Fruit fly (Drosophila melanogaster) whole organism, embryonic: Measurements from ENCODE around the gene CG7685.
A peak's percentile ranks its signal among the peaks of the same experiment; 100 is the strongest.

Experiments
- Abd-B ChIP-seq: fragments of 200-800 bp; sonication (Bioruptor generic); optimal IDR thresholded peaks from 2 replicates; lab custom pipeline; 2018; ENCODE audit warnings: missing biosample characterization, mild to moderate bottlenecking, missing genetic modification characterization, moderate library complexity
- Atf3 ChIP-seq: fragments of 200-800 bp; sonication (Bioruptor generic); optimal IDR thresholded peaks from 3 replicates; lab custom pipeline; 2016; ENCODE audit warnings: missing biosample characterization, missing genetic modification characterization
- CG11456 ChIP-seq: fragments of 200-800 bp; sonication (Bioruptor generic); IDR thresholded peaks from 3 replicates; pipeline ENCODE4 v1.3.6; 2022; ENCODE audit warnings: missing biosample characterization, missing genetic modification characterization
- CG11504 ChIP-seq: fragments of 200-800 bp; sonication (Bioruptor generic); optimal IDR thresholded peaks from 3 replicates; lab custom pipeline; 2019; ENCODE audit warnings: missing biosample characterization, mild to moderate bottlenecking, missing genetic modification characterization, moderate library complexity
- CG12236 ChIP-seq: fragments of 200-800 bp; sonication (Bioruptor generic); optimal IDR thresholded peaks from 2 replicates; lab custom pipeline; 2016; ENCODE audit warnings: missing biosample characterization, missing genetic modification characterization
- CG12769 ChIP-seq: fragments of 200-800 bp; sonication (Bioruptor generic); optimal IDR thresholded peaks from 2 replicates; lab custom pipeline; 2019; ENCODE audit warnings: missing biosample characterization, mild to moderate bottlenecking, missing genetic modification characterization, moderate library complexity
- CG12942 ChIP-seq: fragments of 200-800 bp; sonication (Bioruptor generic); optimal IDR thresholded peaks from 3 replicates; lab custom pipeline; 2016; ENCODE audit warnings: missing biosample characterization, missing genetic modification characterization
- CG16779 ChIP-seq: fragments of 200-800 bp; sonication (Bioruptor generic); IDR thresholded peaks from 2 replicates; pipeline ENCODE4 v1.3.6; 2022; ENCODE audit warnings: missing biosample characterization, missing genetic modification characterization
- CG17359 ChIP-seq: fragments of 200-800 bp; sonication (Bioruptor generic); optimal IDR thresholded peaks from 3 replicates; lab custom pipeline; 2018; ENCODE audit warnings: missing biosample characterization, mild to moderate bottlenecking, missing genetic modification characterization, moderate library complexity
- CG17361 ChIP-seq: fragments of 200-800 bp; sonication (Bioruptor generic); IDR thresholded peaks from 3 replicates; pipeline ENCODE4 v1.3.6; 2022; ENCODE audit warnings: missing biosample characterization, missing genetic modification characterization
- CG17612 ChIP-seq: fragments of 200-800 bp; sonication (Bioruptor generic); IDR thresholded peaks from 2 replicates; pipeline ENCODE4 v1.3.6; 2022; ENCODE audit warnings: missing biosample characterization, missing genetic modification characterization
- CG17802 ChIP-seq: fragments of 200-800 bp; sonication (Bioruptor generic); optimal IDR thresholded peaks from 2 replicates; lab custom pipeline; 2018; ENCODE audit warnings: missing biosample characterization, mild to moderate bottlenecking, missing genetic modification characterization, moderate library complexity
- CG1792 ChIP-seq: fragments of 200-800 bp; sonication (Bioruptor generic); optimal IDR thresholded peaks from 2 replicates; lab custom pipeline; 2016; ENCODE audit warnings: missing biosample characterization, missing genetic modification characterization
- CG33213 ChIP-seq: fragments of 200-800 bp; sonication (Bioruptor generic); optimal IDR thresholded peaks from 3 replicates; lab custom pipeline; 2016; ENCODE audit warnings: missing biosample characterization, missing genetic modification characterization
- CG8281 ChIP-seq: fragments of 200-800 bp; sonication (Bioruptor generic); optimal IDR thresholded peaks from 2 replicates; lab custom pipeline; 2018; ENCODE audit warnings: missing biosample characterization, mild to moderate bottlenecking, missing genetic modification characterization, moderate library complexity
- CkIIα-i1 ChIP-seq: fragments of 200-800 bp; sonication (Bioruptor generic); IDR thresholded peaks from 2 replicates; pipeline ENCODE4 v1.3.6; 2022; ENCODE audit warnings: missing biosample characterization, missing genetic modification characterization
- Dip3 ChIP-seq: fragments of 200-800 bp; sonication (Bioruptor generic); optimal IDR thresholded peaks from 3 replicates; lab custom pipeline; 2016; ENCODE audit warnings: missing biosample characterization, missing genetic modification characterization
- Elba2 ChIP-seq: fragments of 200-800 bp; sonication (Bioruptor generic); optimal IDR thresholded peaks from 3 replicates; lab custom pipeline; 2016; ENCODE audit warnings: missing biosample characterization, missing genetic modification characterization
- Fer3 ChIP-seq: fragments of 200-800 bp; sonication (Bioruptor generic); optimal IDR thresholded peaks from 2 replicates; lab custom pipeline; 2018; ENCODE audit warnings: missing biosample characterization, mild to moderate bottlenecking, missing genetic modification characterization, moderate library complexity
- Gsc ChIP-seq: fragments of 200-800 bp; sonication (Bioruptor generic); IDR thresholded peaks from 2 replicates; pipeline ENCODE4 v1.3.6; 2022; ENCODE audit warnings: missing biosample characterization, missing genetic modification characterization
- MBD-R2 ChIP-seq: fragments of 200-800 bp; sonication (Bioruptor generic); IDR thresholded peaks from 2 replicates; pipeline ENCODE4 v1.3.6; 2022; ENCODE audit warnings: missing biosample characterization, missing genetic modification characterization
- Nf-YC ChIP-seq: fragments of 200-800 bp; optimal IDR thresholded peaks from 3 replicates; lab custom pipeline; 2019; ENCODE audit warnings: missing biosample characterization, mild to moderate bottlenecking, missing genetic modification characterization, moderate library complexity
- NfI ChIP-seq: fragments of 200-800 bp; sonication (Bioruptor generic); optimal IDR thresholded peaks from 3 replicates; lab custom pipeline; 2018; ENCODE audit warnings: missing biosample characterization, mild to moderate bottlenecking, missing genetic modification characterization, moderate library complexity
- Pdp1 ChIP-seq, 2 experiments: fragments of 200-800 bp; sonication (Bioruptor generic); optimal IDR thresholded peaks; 3 replicates each; lab custom pipeline; 2016; ENCODE audit warnings: missing biosample characterization in 2 of 2, missing genetic modification characterization in 2 of 2, mild to moderate bottlenecking in 1 of 2, moderate library complexity in 1 of 2
- Xrp1 ChIP-seq: fragments of 200-800 bp; sonication (Bioruptor generic); IDR thresholded peaks from 2 replicates; pipeline ENCODE4 v1.3.6; 2022; ENCODE audit warnings: missing biosample characterization, missing genetic modification characterization
- chinmo ChIP-seq: fragments of 200-800 bp; sonication (Bioruptor generic); IDR thresholded peaks from 4 replicates; pipeline ENCODE4 v1.3.6; 2022; ENCODE audit warnings: missing biosample characterization, missing genetic modification characterization; ENCODE audit not compliant: partially characterized antibody
- corto ChIP-seq: fragments of 200-800 bp; sonication (Bioruptor generic); optimal IDR thresholded peaks from 2 replicates; lab custom pipeline; 2016; ENCODE audit warnings: missing biosample characterization, mild to moderate bottlenecking, missing genetic modification characterization, moderate library complexity
- croc ChIP-seq: fragments of 200-800 bp; sonication (Bioruptor generic); conservative IDR thresholded peaks from 3 replicates; pipeline ENCODE4 v1.3.6; 2022; ENCODE audit warnings: missing biosample characterization, missing genetic modification characterization
- crol ChIP-seq: fragments of 200-800 bp; sonication (Bioruptor generic); IDR thresholded peaks from 2 replicates; pipeline ENCODE4 v1.3.6; 2022; ENCODE audit warnings: missing biosample characterization, missing genetic modification characterization
- dmrt99B ChIP-seq: fragments of 200-800 bp; sonication (Bioruptor generic); optimal IDR thresholded peaks from 2 replicates; lab custom pipeline; 2018; ENCODE audit warnings: missing biosample characterization, mild to moderate bottlenecking, missing genetic modification characterization, moderate library complexity
- eve ChIP-seq, 2 experiments: fragments of >200 bp; optimal IDR thresholded peaks; 2 replicates each; lab custom pipeline; 2017; ENCODE audit warnings: missing biosample characterization in 2 of 2, missing genetic modification characterization in 2 of 2
- ewg ChIP-seq: fragments of 200-800 bp; sonication (Bioruptor generic); optimal IDR thresholded peaks from 3 replicates; lab custom pipeline; 2017; ENCODE audit warnings: mild to moderate bottlenecking, missing biosample characterization, missing genetic modification reagents, missing genetic modification characterization
- gce ChIP-seq: fragments of 200-800 bp; sonication (Bioruptor generic); IDR thresholded peaks from 3 replicates; pipeline ENCODE4 v1.3.6; 2022; ENCODE audit warnings: missing biosample characterization, missing genetic modification characterization
- gfzf ChIP-seq: fragments of 200-800 bp; sonication (Bioruptor generic); optimal IDR thresholded peaks from 2 replicates; lab custom pipeline; 2016; ENCODE audit warnings: missing biosample characterization, mild to moderate bottlenecking, missing genetic modification characterization, moderate library complexity
- gro ChIP-seq: fragments of 200-800 bp; sonication (Bioruptor generic); optimal IDR thresholded peaks from 2 replicates; lab custom pipeline; 2016; ENCODE audit warnings: missing biosample characterization, missing genetic modification characterization
- gt ChIP-seq: fragments of 200-800 bp; sonication (Bioruptor generic); IDR thresholded peaks from 2 replicates; pipeline ENCODE4 v1.3.6; 2022; ENCODE audit warnings: missing biosample characterization, missing genetic modification characterization
- lmd ChIP-seq: fragments of 200-800 bp; sonication (Bioruptor generic); IDR thresholded peaks from 2 replicates; pipeline ENCODE4 v1.3.6; 2022; ENCODE audit warnings: missing biosample characterization, missing genetic modification characterization
- ranshi ChIP-seq: fragments of 200-800 bp; sonication (Bioruptor generic); IDR thresholded peaks from 2 replicates; pipeline ENCODE4 v1.3.6; 2022; ENCODE audit warnings: missing biosample characterization, missing genetic modification characterization
- sc ChIP-seq, 3 experiments: fragments of >200 bp in 2 of 3; fragments of 200-800 bp in 1 of 3; sonication (Bioruptor generic) in 1 of 3; optimal IDR thresholded peaks; 2 replicates in 2 of 3; 3 replicates in 1 of 3; lab custom pipeline; 2017; ENCODE audit warnings: mild to moderate bottlenecking in 1 of 3, missing biosample characterization in 1 of 3, missing genetic modification characterization in 1 of 3, missing genetic modification reagents in 1 of 3
- schlank ChIP-seq: fragments of 200-800 bp; sonication (Bioruptor generic); optimal IDR thresholded peaks from 2 replicates; lab custom pipeline; 2018; ENCODE audit warnings: missing biosample characterization, mild to moderate bottlenecking, missing genetic modification characterization
- seq ChIP-seq: fragments of 200-800 bp; sonication (Bioruptor generic); IDR thresholded peaks from 2 replicates; pipeline ENCODE4 v1.3.6; 2022; ENCODE audit warnings: missing biosample characterization, missing genetic modification characterization
- slp2 ChIP-seq: fragments of 200-800 bp; sonication (Bioruptor generic); optimal IDR thresholded peaks from 2 replicates; lab custom pipeline; 2016; ENCODE audit warnings: missing biosample characterization, missing genetic modification characterization
- stc ChIP-seq: fragments of 200-800 bp; sonication (Bioruptor generic); IDR thresholded peaks from 2 replicates; pipeline ENCODE4 v1.3.6; 2022; ENCODE audit warnings: missing biosample characterization, missing genetic modification characterization
- trem ChIP-seq: fragments of 200-800 bp; optimal IDR thresholded peaks from 3 replicates; lab custom pipeline; 2019; ENCODE audit warnings: missing biosample characterization, mild to moderate bottlenecking, missing genetic modification characterization, moderate library complexity
- vfl ChIP-seq: fragments of 200-800 bp; sonication (Bioruptor generic); optimal IDR thresholded peaks from 2 replicates; lab custom pipeline; 2016; ENCODE audit warnings: missing biosample characterization, missing genetic modification characterization
- vnd ChIP-seq: fragments of 200-800 bp; sonication (Bioruptor generic); IDR thresholded peaks from 3 replicates; pipeline ENCODE4 v1.3.6; 2022; ENCODE audit warnings: missing biosample characterization, missing genetic modification characterization; ENCODE audit not compliant: partially characterized antibody
- wor ChIP-seq: fragments of 200-800 bp; sonication (Bioruptor generic); IDR thresholded peaks from 2 replicates; pipeline ENCODE4 v1.3.6; 2022; ENCODE audit warnings: missing biosample characterization, missing genetic modification characterization

Gene CG7685

dm6 chr3R:18393436-18393835, 11.3 kb upstream of the CG7685 start (continued):
- peak; percentile 68; the same call in 1 of the 2 replicates for TF ChIP-seq Xrp1 (GFP tag; lab: Robert Waterston, UW)
- TF ChIP-seq Atf3: no peak
- TF ChIP-seq CG16779 (GFP tag; lab: Robert Waterston, UW): no peak
- TF ChIP-seq Abd-B: no peak
- TF ChIP-seq chinmo: no peak
- TF ChIP-seq NfI (GFP tag; lab: Kevin White, UChicago): peak; percentile 44
- no peak for TF ChIP-seq CG1792
- no peak for TF ChIP-seq ranshi
- TF ChIP-seq eve (GFP tag; optimal IDR thresholded peaks at IDR 0.05; lab: Kevin White, UChicago): no peak
- no peak for TF ChIP-seq schlank (tag; lab: Kevin White, UChicago)
- TF ChIP-seq wor (GFP tag; lab: Robert Waterston, UW): no peak
- no peak for TF ChIP-seq sc (optimal IDR thresholded peaks at IDR 0.05; lab: Kevin White, UChicago)
- TF ChIP-seq sc (GFP tag; optimal IDR thresholded peaks at IDR 0.05; lab: Kevin White, UChicago): no peak
- TF ChIP-seq CkIIα-i1 (GFP tag; lab: Robert Waterston, UW): no peak
- TF ChIP-seq CG33213: no peak
- peak; percentile 28 for TF ChIP-seq CG12942
- TF ChIP-seq gt (GFP tag; lab: Robert Waterston, UW): no peak
- no peak for TF ChIP-seq Gsc (GFP tag; lab: Robert Waterston, UW)
- no peak; the same call in none of the 3 replicates for TF ChIP-seq CG17361
- TF ChIP-seq seq (GFP tag; lab: Robert Waterston, UW): 0 out of 2 replicates have a peak, but pooled peaks have one; percentile 40
- no peak for TF ChIP-seq gce (GFP tag; lab: Robert Waterston, UW)
- no peak for TF ChIP-seq CG12236 (GFP tag; lab: Kevin White, UChicago)
- no peak for TF ChIP-seq CG17802
- TF ChIP-seq Elba2 (GFP tag; lab: Kevin White, UChicago): no peak
- no peak for TF ChIP-seq dmrt99B
- TF ChIP-seq ewg (GFP tag; lab: Kevin White, UChicago): no peak
- no peak for TF ChIP-seq vnd (GFP tag; lab: Robert Waterston, UW)
- TF ChIP-seq Nf-YC: peak; percentile 13
- no peak for TF ChIP-seq gro
- TF ChIP-seq croc (GFP tag; lab: Robert Waterston, UW): 0 out of 3 replicates have a peak, but pooled peaks have one; percentile 24
- TF ChIP-seq CG8281 (tag; lab: Kevin White, UChicago): no peak
- no peak for TF ChIP-seq trem (tag; lab: Kevin White, UChicago)
- peak; percentile 34; the same call in 1 of the 2 replicates for TF ChIP-seq lmd
- TF ChIP-seq MBD-R2 (GFP tag; lab: Robert Waterston, UW): no peak
- no peak for TF ChIP-seq CG17612 (GFP tag; lab: Robert Waterston, UW)
- TF ChIP-seq CG11504 (tag; lab: Kevin White, UChicago): peak; percentile 34
- peak; percentile 36; the same call in 1 of the 2 replicates for TF ChIP-seq stc (GFP tag; lab: Robert Waterston, UW)
- peak; percentile 38 for TF ChIP-seq corto
- no peak for TF ChIP-seq vfl
- TF ChIP-seq Fer3: no peak
- TF ChIP-seq gfzf (GFP tag; lab: Kevin White, UChicago): no peak
- TF ChIP-seq slp2 (GFP tag; lab: Kevin White, UChicago): no peak

- TF ChIP-seq CG17359 (tag; lab: Kevin White, UChicago): no peak
- TF ChIP-seq Dip3: no peak
- peak in 1 of 2 experiments; percentile 20 for TF ChIP-seq Pdp1 (GFP tag; optimal IDR thresholded peaks at IDR 0.05; lab: Kevin White, UChicago)
- 0 out of 3 replicates have a peak, but pooled peaks have one; percentile 43 for TF ChIP-seq CG11456 (GFP tag; lab: Robert Waterston, UW)
- peak; percentile 39; the same call in 1 of the 2 replicates for TF ChIP-seq crol (GFP tag; lab: Robert Waterston, UW)
- peak; percentile 91 for TF ChIP-seq CG12769 (tag; lab: Kevin White, UChicago)
Measured at dm6 chr3R:18394876-18395275, 9.9 kb upstream of the CG7685 start.
